Fruit fly (Drosophila melanogaster): Measurements from ENCODE around the gene Root.

Root gene

DNA sequence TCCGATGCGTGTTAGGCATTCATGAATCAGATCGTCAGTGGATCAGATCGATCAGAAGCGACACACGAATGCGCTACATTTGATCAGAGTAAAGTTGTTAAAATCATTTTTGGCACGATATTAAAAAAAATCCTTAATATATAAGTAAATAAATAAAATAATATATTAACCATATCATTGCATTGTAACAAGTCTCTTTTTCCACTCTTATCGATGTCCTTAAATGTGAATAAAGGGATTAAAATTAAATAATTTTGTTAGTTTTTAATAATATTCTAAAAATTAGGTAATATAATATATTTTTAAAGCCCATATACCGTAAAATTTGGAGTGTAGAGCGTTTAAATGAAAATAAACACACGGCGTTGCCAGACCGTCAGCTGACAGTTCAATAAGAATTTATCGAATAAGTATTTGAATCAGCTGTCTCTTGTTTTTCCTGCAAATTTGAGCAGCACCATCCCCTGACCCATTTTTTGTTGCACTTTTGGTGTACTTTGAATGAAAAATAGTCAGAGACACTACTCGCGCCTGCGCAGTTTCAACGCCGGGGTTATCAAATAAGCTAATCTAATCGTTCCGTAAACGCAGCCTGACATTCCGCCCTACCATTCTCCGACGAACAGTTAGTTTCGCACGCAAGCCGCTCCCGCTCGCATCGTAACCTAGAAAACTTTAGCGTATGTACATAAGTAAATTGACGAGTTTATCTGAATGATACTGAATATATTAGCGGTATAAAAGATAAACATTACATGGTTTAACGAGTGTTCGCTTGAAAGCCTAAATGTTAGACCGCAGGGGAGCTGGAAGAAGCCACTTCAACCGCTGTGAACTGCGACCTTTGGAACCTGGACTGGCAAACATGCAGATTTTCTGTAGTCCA lies 39.1 kb downstream of the Root start, which contains the start of the genes p38a and CG6178 (continued):
- TF ChIP-seq CG9139 (GFP tag; optimal IDR thresholded peaks at IDR 0.05): peak; percentile 96
- TF ChIP-seq CG32006 (GFP tag; optimal IDR thresholded peaks at IDR 0.05): peak; percentile 100
- TF ChIP-seq CG16779 (tag; optimal IDR thresholded peaks at IDR 0.05): peak; percentile 97
- peak; percentile 82 for TF ChIP-seq vri (GFP tag; optimal IDR thresholded peaks at IDR 0.05)
- TF ChIP-seq Eip93F (GFP tag; optimal IDR thresholded peaks at IDR 0.05): peak; percentile 81
- peak; percentile 93 for TF ChIP-seq Sox102F (GFP tag; optimal IDR thresholded peaks at IDR 0.05)
- TF ChIP-seq svp (GFP tag): peak; percentile 95
- peak; percentile 72 for TF ChIP-seq Ets21C (GFP tag; optimal IDR thresholded peaks at IDR 0.05)
- TF ChIP-seq CG6808 (GFP tag; optimal IDR thresholded peaks at IDR 0.05): peak; percentile 95
- peak; percentile 100 for TF ChIP-seq CG8119 (GFP tag; IDR thresholded peaks at IDR 0.05)
- TF ChIP-seq CG15336 (GFP tag; IDR thresholded peaks at IDR 0.05): peak; percentile 99
- TF ChIP-seq CG6163 (GFP tag; IDR thresholded peaks at IDR 0.05): peak; percentile 97
- peak; percentile 87 for TF ChIP-seq fd59A (GFP tag; optimal IDR thresholded peaks at IDR 0.05)
- TF ChIP-seq CG4318 (GFP tag; optimal IDR thresholded peaks at IDR 0.05): peak; percentile 99
- TF ChIP-seq Gug (GFP tag; IDR thresholded peaks at IDR 0.05): peak; percentile 98
- peak; percentile 92 for TF ChIP-seq topi (GFP tag; optimal IDR thresholded peaks at IDR 0.05)
- peak; percentile 88 for TF ChIP-seq cyc (GFP tag; optimal IDR thresholded peaks at IDR 0.05)
- TF ChIP-seq Hr4 (GFP tag; optimal IDR thresholded peaks at IDR 0.05): peak; percentile 95
- TF ChIP-seq CG11762 (GFP tag; optimal IDR thresholded peaks at IDR 0.05; ENCODE audit: insufficient read depth): peak; percentile 93
- peak; percentile 97 for TF ChIP-seq esn (GFP tag; optimal IDR thresholded peaks at IDR 0.05)
- TF ChIP-seq CG6792 (GFP tag; optimal IDR thresholded peaks at IDR 0.05): peak; percentile 95
- peak; percentile 94 for TF ChIP-seq CG11902 (GFP tag; optimal IDR thresholded peaks at IDR 0.05)
- peak; percentile 89 to 97 for TF ChIP-seq salr (GFP tag; optimal IDR thresholded peaks at IDR 0.05)
- TF ChIP-seq CG6276 (GFP tag; optimal IDR thresholded peaks at IDR 0.05): peak; percentile 99
- peak; percentile 99 for TF ChIP-seq CG10631 (GFP tag; optimal IDR thresholded peaks at IDR 0.05)
- peak; percentile 95 to 98 for TF ChIP-seq ss (GFP tag; optimal IDR thresholded peaks at IDR 0.05)

DNA sequence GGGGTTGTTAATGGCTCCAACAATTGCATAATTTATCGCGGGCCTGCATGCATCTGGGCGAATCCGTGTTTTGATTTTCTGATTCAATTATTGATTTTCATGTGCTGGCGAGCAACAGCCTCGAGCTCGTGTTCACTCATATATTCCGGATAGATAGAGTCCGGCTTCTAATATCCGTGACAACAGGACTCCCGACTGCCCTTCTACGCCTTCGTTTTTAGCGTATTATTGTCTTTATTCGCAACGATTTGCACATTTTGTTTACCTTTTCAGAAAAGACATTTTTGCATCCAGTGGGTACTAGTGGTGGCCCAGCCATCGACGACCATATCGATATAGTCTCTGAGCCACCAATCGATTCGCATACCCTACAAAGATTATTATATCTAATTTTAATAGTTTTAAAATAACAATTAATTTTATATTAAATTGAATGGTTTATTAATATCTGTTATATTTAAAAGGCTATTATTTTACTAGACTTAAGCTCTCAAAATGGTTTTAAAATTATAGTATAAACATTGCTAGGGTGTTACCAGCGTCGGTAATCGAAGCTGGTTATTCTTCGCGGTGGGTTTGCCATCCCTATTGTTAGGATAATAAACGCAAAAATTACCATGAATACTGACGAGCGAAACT lies 48.2 kb downstream of the Root start, which contains the start of the genes Myo95E and TBC1d7:
TSS of gene Myo95E (minus strand) at position 326 of the 639 bp plus-strand sequence.
TSS of gene TBC1d7 (plus strand) at position 555 of the 639 bp plus-strand sequence.
- TF ChIP-seq CG34406 (GFP tag; optimal IDR thresholded peaks at IDR 0.05) (peak; percentile 92), CG3032 (tag; optimal IDR thresholded peaks at IDR 0.05) (peak; percentile 92), CG8632 (GFP tag; optimal IDR thresholded peaks at IDR 0.05) (peak; percentile 88), Gug (GFP tag; IDR thresholded peaks at IDR 0.05) (peak; percentile 89), fd85E (GFP tag; optimal IDR thresholded peaks at IDR 0.05) (no peak), Eip75B (GFP tag; optimal IDR thresholded peaks at IDR 0.05) (no peak), CG15336 (GFP tag; IDR thresholded peaks at IDR 0.05) (peak; percentile 92), vri (GFP tag; optimal IDR thresholded peaks at IDR 0.05) (peak; percentile 75), CG3919 (GFP tag; optimal IDR thresholded peaks at IDR 0.05) (peak; percentile 90), dsx (GFP tag; optimal IDR thresholded peaks at IDR 0.05; ENCODE audit: poor library complexity, severe bottlenecking) (peak; percentile 92), Eip78C (GFP tag) (peak; percentile 94), Eip93F (GFP tag; optimal IDR thresholded peaks at IDR 0.05) (peak; percentile 73), Sox102F (GFP tag; optimal IDR thresholded peaks at IDR 0.05) (no peak), CG4318 (GFP tag; optimal IDR thresholded peaks at IDR 0.05) (peak; percentile 80), CG8119 (GFP tag; IDR thresholded peaks at IDR 0.05) (peak; percentile 92), Lpt (GFP tag; optimal IDR thresholded peaks at IDR 0.05) (peak; percentile 82), CG11294 (GFP tag; IDR thresholded peaks at IDR 0.05) (peak; percentile 94), Ets21C (GFP tag; optimal IDR thresholded peaks at IDR 0.05) (peak; percentile 70), Hr4 (GFP tag; optimal IDR thresholded peaks at IDR 0.05) (peak; percentile 85), CG6163 (GFP tag; IDR thresholded peaks at IDR 0.05) (peak; percentile 93), CG7368 (GFP tag; optimal IDR thresholded peaks at IDR 0.05) (peak; percentile 81), Sox15 (GFP tag; optimal IDR thresholded peaks at IDR 0.05) (peak; percentile 80), dac (GFP tag; optimal IDR thresholded peaks at IDR 0.05) (peak; percentile 79), CG10669 (GFP tag; optimal IDR thresholded peaks at IDR 0.05) (peak; percentile 89), CG9139 (GFP tag; optimal IDR thresholded peaks at IDR 0.05) (peak; percentile 67), Ets96B (tag; optimal IDR thresholded peaks at IDR 0.05) (peak; percentile 93), CG10631 (GFP tag; optimal IDR thresholded peaks at IDR 0.05) (peak; percentile 92), svp (GFP tag) (no peak), CG8319 (GFP tag; optimal IDR thresholded peaks at IDR 0.05) (peak; percentile 73), ss (GFP tag; optimal IDR thresholded peaks at IDR 0.05) (peak in 1 of 2 experiments; percentile 86), cyc (GFP tag; optimal IDR thresholded peaks at IDR 0.05) (peak; percentile 83), Blimp-1 (GFP tag; optimal IDR thresholded peaks at IDR 0.05) (no peak), Hr39 (GFP tag; optimal IDR thresholded peaks at IDR 0.05) (peak; percentile 72)

Data from whole organism, prepupa.